Fruit fly (Drosophila melanogaster) whole organism, adult: ENCODE results near the gene CG45488.

Source experiments
- CG11617 ChIP-seq: fragments of 200-800 bp; sonication (Bioruptor generic); optimal IDR thresholded peaks from 2 replicates; lab custom pipeline; 2017; ENCODE audit warnings: mild to moderate bottlenecking, missing biosample characterization, missing genetic modification reagents, missing genetic modification characterization
- CG14711 ChIP-seq: fragments of 200-800 bp; sonication (Bioruptor generic); optimal IDR thresholded peaks from 2 replicates; lab custom pipeline; 2018; ENCODE audit warnings: missing biosample characterization, mild to moderate bottlenecking, missing genetic modification characterization, moderate library complexity
- CG1620 ChIP-seq: fragments of 200-800 bp; sonication (Bioruptor generic); optimal IDR thresholded peaks from 2 replicates; lab custom pipeline; 2016; ENCODE audit warnings: missing biosample characterization, missing genetic modification characterization
- CG33017 ChIP-seq: fragments of 200-800 bp; sonication (Bioruptor generic); optimal IDR thresholded peaks from 2 replicates; lab custom pipeline; 2018; ENCODE audit warnings: missing biosample characterization, mild to moderate bottlenecking, missing genetic modification characterization, moderate library complexity
- Crg-1 ChIP-seq: fragments of 200-800 bp; sonication (Bioruptor generic); optimal IDR thresholded peaks from 2 replicates; lab custom pipeline; 2016; ENCODE audit warnings: missing biosample characterization, missing genetic modification characterization
- cic ChIP-seq: fragments of 200-800 bp; sonication (Bioruptor generic); optimal IDR thresholded peaks from 2 replicates; lab custom pipeline; 2017; ENCODE audit warnings: missing biosample characterization, mild to moderate bottlenecking, missing genetic modification characterization, moderate library complexity
- cnc ChIP-seq, 2 experiments: fragments of >200 bp; optimal IDR thresholded peaks; 2 replicates each; lab custom pipeline; 2017
- kay ChIP-seq: fragments of 200-800 bp; sonication (Bioruptor generic); peaks from one replicate; lab custom pipeline; 2016; ENCODE audit warnings: missing biosample characterization, missing genetic modification characterization, borderline replicate concordance
- pad ChIP-seq: fragments of 200-800 bp; sonication (Bioruptor generic); optimal IDR thresholded peaks from 3 replicates; lab custom pipeline; 2017; ENCODE audit warnings: missing biosample characterization, missing genetic modification characterization, mild to moderate bottlenecking, moderate library complexity, missing genetic modification reagents
- tj ChIP-seq: fragments of 200-800 bp; sonication (Bioruptor generic); optimal IDR thresholded peaks from 3 replicates; lab custom pipeline; 2017; ENCODE audit warnings: missing biosample characterization, mild to moderate bottlenecking, missing genetic modification characterization, moderate library complexity

- TF ChIP-seq CG33017 (tag; lab: Kevin White, UChicago) (no peak), CG11617 (GFP tag; lab: Kevin White, UChicago) (no peak), tj (GFP tag; lab: Kevin White, UChicago) (peak; percentile 13), cic (GFP tag; lab: Kevin White, UChicago) (no peak), kay (peak; percentile 16), pad (GFP tag; lab: Kevin White, UChicago) (no peak), CG1620 (GFP tag; lab: Kevin White, UChicago) (no peak), CG14711 (tag; lab: Kevin White, UChicago) (no peak), cnc (optimal IDR thresholded peaks at IDR 0.05; lab: Kevin White, UChicago) (no peak), Crg-1 (GFP tag; lab: Kevin White, UChicago) (no peak)
Measured at dm6 chrX:19897328-19897990, 22.8 kb downstream of the CG45488 start.
